Comparison of ENCODE assay signal across 1 worm cellular context in the genomic region with DNA sequence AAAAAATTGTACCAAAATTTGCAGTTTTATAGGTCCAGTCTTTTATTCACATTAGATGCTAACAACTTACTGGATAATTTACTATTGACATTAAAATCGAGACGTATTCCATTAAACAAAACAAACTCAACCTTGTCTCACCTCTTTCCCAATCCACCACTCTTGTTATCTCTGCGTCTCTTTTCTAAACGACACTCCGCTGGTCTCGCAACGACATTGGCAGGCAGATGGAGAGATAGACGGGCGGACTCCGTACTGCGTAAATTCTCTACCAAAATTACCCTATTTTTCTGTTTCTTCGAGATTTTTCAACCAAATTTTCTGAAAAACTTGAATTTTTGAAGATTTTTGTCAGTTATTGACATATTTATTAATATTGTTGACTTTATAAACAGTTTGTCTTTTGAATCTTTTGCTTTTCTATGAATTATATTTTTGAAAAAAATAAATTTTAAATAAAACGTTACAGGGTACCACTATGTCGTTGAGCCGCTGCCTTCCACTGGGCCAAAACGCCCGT.
TF ChIP-seq lines count a peak whose summit lies in the region.

Gene asb-2, plus strand, starts transcription at position 470 of the 520 bp plus-strand sequence.

TF ChIP-seq in whole organism, L1 larva, 84 proteins besides CTCF, POLR2A, EP300 and RAD21 (continued from another document):
- TF ChIP-seq efl-3 (GFP tag; optimal IDR thresholded peaks at IDR 0.05; lab: Kevin White, UChicago) (no peak), ztf-11 (tag; optimal IDR thresholded peaks at IDR 0.05; lab: Kevin White, UChicago) (no peak), tbx-2 (tag; optimal IDR thresholded peaks at IDR 0.05; lab: Kevin White, UChicago) (peak; percentile 86), nhr-12 (tag; optimal IDR thresholded peaks at IDR 0.05; lab: Kevin White, UChicago) (no peak), nhr-19 (GFP tag; conservative IDR thresholded peaks at IDR 0.05; lab: Robert Waterston, UW) (peak; percentile 86), alr-1 (tag; optimal IDR thresholded peaks at IDR 0.05; lab: Kevin White, UChicago; ENCODE audit: borderline replicate concordance) (no peak)
